Worm (Caenorhabditis elegans): ENCODE data around the gene syf-2.

Gene syf-2

DNA sequence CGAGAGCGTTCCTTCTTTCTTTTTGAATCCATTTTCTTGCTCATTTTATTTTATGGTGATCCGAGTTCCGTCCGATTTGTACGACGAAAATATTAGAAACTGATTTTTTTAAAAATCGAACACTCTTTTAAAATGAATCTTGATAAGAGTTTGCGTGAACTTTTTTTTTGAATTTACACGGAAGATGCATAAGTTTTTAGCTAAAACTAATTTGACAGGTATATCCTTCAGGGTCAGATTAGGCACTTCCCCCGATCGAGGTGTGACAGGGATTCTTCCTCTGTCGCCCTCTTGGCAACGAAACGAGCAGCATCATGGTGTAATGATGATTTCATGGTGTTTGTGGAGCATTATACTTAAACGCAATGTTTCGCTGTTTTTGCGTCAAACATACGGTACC is 33.4 kb upstream of the syf-2 start, which contains the start of gene F37C12.18:
Gene F37C12.18 (minus strand): TSS at position 101 of the 400 bp plus-strand sequence.
- TF ChIP-seq lin-39 (tag; optimal IDR thresholded peaks at IDR 0.05) (no peak), nfya-1 (tag; optimal IDR thresholded peaks at IDR 0.05; ENCODE audit: insufficient read depth) (no peak), snpc-4 (tag; optimal IDR thresholded peaks at IDR 0.05) (no peak), fkh-2 (tag; optimal IDR thresholded peaks at IDR 0.05) (no peak), mml-1 (tag; optimal IDR thresholded peaks at IDR 0.05) (no peak), tbx-2 (tag; optimal IDR thresholded peaks at IDR 0.05) (no peak), ZK546.5 (tag; optimal IDR thresholded peaks at IDR 0.05) (no peak), sea-2 (GFP tag; optimal IDR thresholded peaks at IDR 0.05) (no peak), ceh-16 (tag; optimal IDR thresholded peaks at IDR 0.05) (no peak)

DNA sequence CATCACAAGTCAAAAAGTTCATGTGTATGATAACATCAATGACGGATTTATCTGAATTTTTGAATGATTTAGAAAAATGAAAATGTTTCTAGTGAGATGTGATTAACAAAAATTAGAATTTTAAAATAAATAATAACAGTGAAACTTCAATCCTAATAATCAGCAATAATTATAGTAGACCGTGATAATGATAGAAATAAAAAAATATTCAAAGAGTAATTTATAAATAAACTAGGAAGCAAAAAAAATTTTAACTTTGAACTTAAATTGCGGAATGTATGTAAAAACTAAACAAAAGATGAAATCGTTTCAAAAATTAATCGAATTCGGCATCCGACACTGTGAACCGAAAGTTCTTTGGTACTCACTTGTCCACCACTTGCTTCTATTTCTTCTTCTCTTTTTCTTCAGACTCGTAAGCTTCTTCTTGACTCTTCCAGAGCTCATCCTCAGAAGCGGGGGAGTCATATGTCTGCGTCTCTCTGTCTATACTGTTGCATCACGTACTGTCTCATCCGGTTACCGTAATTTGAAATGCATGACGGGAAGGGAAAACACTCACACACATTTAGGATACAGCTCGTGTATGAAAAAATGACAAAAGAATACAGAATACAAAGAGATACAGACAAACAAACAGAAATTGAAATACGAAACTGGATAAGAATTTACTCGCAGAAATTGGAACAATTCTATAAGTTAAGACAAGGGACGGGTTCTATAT is 31.2 kb upstream of the syf-2 start, which contains the start of gene mec-14:
Gene mec-14 (minus strand): TSS at position 51 of the 724 bp plus-strand sequence.
- no peak for TF ChIP-seq snpc-4 (tag; optimal IDR thresholded peaks at IDR 0.05)
- no peak for TF ChIP-seq jun-1 (tag; optimal IDR thresholded peaks at IDR 0.05)
- no peak for TF ChIP-seq egl-27 (tag; optimal IDR thresholded peaks at IDR 0.05)
- no peak for TF ChIP-seq R02D3.7 (tag; optimal IDR thresholded peaks at IDR 0.05)
- TF ChIP-seq pha-4 (tag; optimal IDR thresholded peaks at IDR 0.05), result no peak
- no peak for TF ChIP-seq egl-5 (tag; optimal IDR thresholded peaks at IDR 0.05)
- no peak for TF ChIP-seq ztf-11 (tag; optimal IDR thresholded peaks at IDR 0.05)
- no peak for TF ChIP-seq lin-15B (tag; optimal IDR thresholded peaks at IDR 0.05)
- no peak for TF ChIP-seq nhr-11 (tag; optimal IDR thresholded peaks at IDR 0.05)

DNA sequence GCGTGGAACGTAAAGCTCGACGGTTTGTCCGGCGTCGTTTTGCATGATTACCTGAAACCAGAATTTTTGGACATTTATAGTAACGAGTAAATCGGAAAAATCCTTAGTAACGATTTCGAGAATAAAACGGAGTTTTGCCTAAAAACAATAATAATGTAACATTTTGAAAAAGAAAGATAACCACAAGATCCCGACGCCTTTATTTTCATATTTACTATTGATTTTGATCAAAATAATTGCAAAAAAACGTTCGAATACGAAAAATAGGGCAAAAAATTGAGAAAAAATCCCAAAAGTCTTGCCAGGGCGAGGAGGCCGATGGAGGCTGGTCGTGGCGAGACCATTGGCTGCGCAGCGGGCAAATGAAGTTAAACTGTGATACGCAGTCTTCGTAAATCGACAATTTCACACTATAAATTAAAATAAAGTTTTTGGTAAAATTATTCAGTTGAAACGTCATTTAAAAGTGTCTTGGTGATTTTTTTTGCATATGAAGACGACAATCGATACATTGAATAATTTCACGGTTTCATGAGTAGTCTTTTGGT is 27.7 kb upstream of the syf-2 start, which contains the start of gene rps-21:
Gene rps-21 (minus strand): TSS at position 51 of the 548 bp plus-strand sequence.
- peak; percentile 59 for TF ChIP-seq nhr-11 (tag; optimal IDR thresholded peaks at IDR 0.05)
- peak; percentile 65 for TF ChIP-seq egl-27 (tag; optimal IDR thresholded peaks at IDR 0.05)
- peak; percentile 44 for TF ChIP-seq ama-1 (optimal IDR thresholded peaks at IDR 0.05)
- TF ChIP-seq nhr-23 (tag; optimal IDR thresholded peaks at IDR 0.05), result peak; percentile 93
- peak; percentile 94 for TF ChIP-seq lin-15B (tag; optimal IDR thresholded peaks at IDR 0.05)
- TF ChIP-seq unc-39 (tag; optimal IDR thresholded peaks at IDR 0.05), result no peak
- TF ChIP-seq pqm-1 (tag; optimal IDR thresholded peaks at IDR 0.05), result peak; percentile 49
- peak; percentile 96 for TF ChIP-seq R02D3.7 (tag; optimal IDR thresholded peaks at IDR 0.05)
- no peak for TF ChIP-seq ztf-4 (tag; optimal IDR thresholded peaks at IDR 0.05)
- peak; percentile 58 for TF ChIP-seq fkh-10 (GFP tag; optimal IDR thresholded peaks at IDR 0.05)
- peak; percentile 4 for TF ChIP-seq nhr-77 (tag; optimal IDR thresholded peaks at IDR 0.05)
- TF ChIP-seq mdl-1 (tag; optimal IDR thresholded peaks at IDR 0.05), result no peak
- TF ChIP-seq nhr-12 (tag; optimal IDR thresholded peaks at IDR 0.05), result no peak
- TF ChIP-seq unc-62 (GFP tag; optimal IDR thresholded peaks at IDR 0.05), result peak; percentile 23
- TF ChIP-seq tbx-2 (tag; optimal IDR thresholded peaks at IDR 0.05), result peak; percentile 9
- TF ChIP-seq ceh-82 (tag; optimal IDR thresholded peaks at IDR 0.05), result peak; percentile 26
- TF ChIP-seq pha-4 (tag; optimal IDR thresholded peaks at IDR 0.05), result peak; percentile 93
- TF ChIP-seq snpc-4 (tag; optimal IDR thresholded peaks at IDR 0.05), result peak; percentile 54
- TF ChIP-seq hmg-11 (tag; optimal IDR thresholded peaks at IDR 0.05), result no peak
- peak; percentile 48 for TF ChIP-seq nhr-43 (tag; optimal IDR thresholded peaks at IDR 0.05; ENCODE audit: poor library complexity, severe bottlenecking)
- peak; percentile 82 for TF ChIP-seq nhr-25 (tag; optimal IDR thresholded peaks at IDR 0.05)
- no peak for TF ChIP-seq nhr-76 (tag; optimal IDR thresholded peaks at IDR 0.05)
- peak; percentile 24 for TF ChIP-seq ZK546.5 (tag; optimal IDR thresholded peaks at IDR 0.05)
- peak; percentile 92 for TF ChIP-seq lin-39 (tag; optimal IDR thresholded peaks at IDR 0.05)
- TF ChIP-seq elt-2 (tag; optimal IDR thresholded peaks at IDR 0.05), result peak; percentile 62
- no peak for TF ChIP-seq ceh-28 (tag; optimal IDR thresholded peaks at IDR 0.05)
- peak; percentile 23 for TF ChIP-seq jun-1 (tag; optimal IDR thresholded peaks at IDR 0.05)
- TF ChIP-seq sea-2 (GFP tag; optimal IDR thresholded peaks at IDR 0.05), result no peak
- peak; percentile 77 for TF ChIP-seq egl-5 (tag; optimal IDR thresholded peaks at IDR 0.05)
- TF ChIP-seq skn-1 (tag; optimal IDR thresholded peaks at IDR 0.05), result peak; percentile 54
- TF ChIP-seq nfya-1 (tag; optimal IDR thresholded peaks at IDR 0.05; ENCODE audit: insufficient read depth), result peak; percentile 90
